Fruit fly (Drosophila melanogaster) whole organism, embryonic: ENCODE data around the gene Mrm2.

Source experiments
- Atf-2 ChIP-seq: fragments of 200-800 bp; sonication (Bioruptor generic); optimal IDR thresholded peaks from 2 replicates; lab custom pipeline; 2016; ENCODE audit warnings: missing biosample characterization, missing genetic modification characterization
- Atf3 ChIP-seq: fragments of 200-800 bp; sonication (Bioruptor generic); optimal IDR thresholded peaks from 3 replicates; lab custom pipeline; 2016; ENCODE audit warnings: missing biosample characterization, missing genetic modification characterization
- B-H2 ChIP-seq: fragments of 200-800 bp; sonication (Bioruptor generic); optimal IDR thresholded peaks from 2 replicates; lab custom pipeline; 2018; ENCODE audit warnings: missing biosample characterization, mild to moderate bottlenecking, missing genetic modification characterization
- CG10209 ChIP-seq: fragments of 200-800 bp; sonication (Bioruptor generic); optimal IDR thresholded peaks from 3 replicates; lab custom pipeline; 2017; ENCODE audit warnings: missing biosample characterization, mild to moderate bottlenecking, missing genetic modification characterization, missing genetic modification reagents
- CG10274 ChIP-seq: fragments of 200-800 bp; sonication (Bioruptor generic); optimal IDR thresholded peaks from 3 replicates; lab custom pipeline; 2017; ENCODE audit warnings: missing biosample characterization, mild to moderate bottlenecking, missing genetic modification characterization
- CG10431 ChIP-seq: fragments of 200-800 bp; sonication (Bioruptor generic); optimal IDR thresholded peaks from 3 replicates; lab custom pipeline; 2018; ENCODE audit warnings: missing biosample characterization, mild to moderate bottlenecking, missing genetic modification characterization
- CG10565 ChIP-seq: fragments of 200-800 bp; sonication (Bioruptor generic); optimal IDR thresholded peaks from 3 replicates; lab custom pipeline; 2016; ENCODE audit warnings: missing biosample characterization, mild to moderate bottlenecking, missing genetic modification characterization
- CG11093 ChIP-seq: fragments of 200-800 bp; sonication (Bioruptor generic); IDR thresholded peaks from 3 replicates; pipeline ENCODE4 v1.3.6; 2022; ENCODE audit warnings: missing biosample characterization, missing genetic modification characterization
- CG12071 ChIP-seq: fragments of 200-800 bp; sonication (Bioruptor generic); optimal IDR thresholded peaks from 3 replicates; lab custom pipeline; 2018; ENCODE audit warnings: missing biosample characterization, mild to moderate bottlenecking, missing genetic modification characterization
- CG12744 ChIP-seq: fragments of 200-800 bp; sonication (Bioruptor generic); optimal IDR thresholded peaks from 2 replicates; lab custom pipeline; 2016; ENCODE audit warnings: missing biosample characterization, missing genetic modification characterization
- CG14441 ChIP-seq: fragments of 200-800 bp; sonication (Bioruptor generic); IDR thresholded peaks from 2 replicates; pipeline ENCODE4 v1.3.6; 2022; ENCODE audit warnings: missing biosample characterization, missing genetic modification characterization
- CG15696 ChIP-seq: fragments of 200-800 bp; sonication (Bioruptor generic); optimal IDR thresholded peaks from 2 replicates; lab custom pipeline; 2019; ENCODE audit warnings: missing biosample characterization, mild to moderate bottlenecking, missing genetic modification characterization, moderate library complexity
- CG17361 ChIP-seq: fragments of 200-800 bp; sonication (Bioruptor generic); IDR thresholded peaks from 3 replicates; pipeline ENCODE4 v1.3.6; 2022; ENCODE audit warnings: missing biosample characterization, missing genetic modification characterization
- CG17829 ChIP-seq: fragments of 200-800 bp; optimal IDR thresholded peaks from 2 replicates; lab custom pipeline; 2019; ENCODE audit warnings: missing biosample characterization, mild to moderate bottlenecking, missing genetic modification characterization, moderate library complexity
- CG18262 ChIP-seq: fragments of 200-800 bp; optimal IDR thresholded peaks from 3 replicates; lab custom pipeline; 2019; ENCODE audit warnings: missing biosample characterization, mild to moderate bottlenecking, missing genetic modification characterization, moderate library complexity
- CG8281 ChIP-seq: fragments of 200-800 bp; sonication (Bioruptor generic); optimal IDR thresholded peaks from 2 replicates; lab custom pipeline; 2018; ENCODE audit warnings: missing biosample characterization, mild to moderate bottlenecking, missing genetic modification characterization, moderate library complexity
- CG8388 ChIP-seq: fragments of 200-800 bp; sonication (Bioruptor generic); optimal IDR thresholded peaks from 2 replicates; lab custom pipeline; 2019; ENCODE audit warnings: missing biosample characterization, mild to moderate bottlenecking, missing genetic modification characterization, moderate library complexity
- CG9817 ChIP-seq: fragments of 200-800 bp; sonication (Bioruptor generic); optimal IDR thresholded peaks from 2 replicates; lab custom pipeline; 2018; ENCODE audit warnings: missing biosample characterization, mild to moderate bottlenecking, missing genetic modification characterization, moderate library complexity
- CrebB ChIP-seq: fragments of 200-800 bp; sonication (Bioruptor generic); optimal IDR thresholded peaks from 3 replicates; lab custom pipeline; 2018; ENCODE audit warnings: missing biosample characterization, mild to moderate bottlenecking, missing genetic modification characterization
- Drgx ChIP-seq: fragments of 200-800 bp; sonication (Bioruptor generic); IDR thresholded peaks from 2 replicates; pipeline ENCODE4 v1.3.6; 2022; ENCODE audit warnings: missing biosample characterization, missing genetic modification characterization
- H15 ChIP-seq: fragments of 200-800 bp; sonication (Bioruptor generic); IDR thresholded peaks from 3 replicates; pipeline ENCODE4 v1.3.6; 2022; ENCODE audit warnings: missing biosample characterization, missing genetic modification characterization
- HHEX ChIP-seq: fragments of 200-800 bp; sonication (Bioruptor generic); optimal IDR thresholded peaks from 3 replicates; lab custom pipeline; 2017; ENCODE audit warnings: missing biosample characterization, mild to moderate bottlenecking, missing genetic modification characterization, missing genetic modification reagents
- HLH54F ChIP-seq: fragments of 200-800 bp; sonication (Bioruptor generic); optimal IDR thresholded peaks from 3 replicates; lab custom pipeline; 2016; ENCODE audit warnings: missing biosample characterization, missing genetic modification characterization
- Lim3 ChIP-seq: fragments of 200-800 bp; sonication (Bioruptor generic); IDR thresholded peaks from 2 replicates; pipeline ENCODE4 v1.3.6; 2022; ENCODE audit warnings: missing biosample characterization, missing genetic modification characterization
- Lpt ChIP-seq: fragments of >200 bp; optimal IDR thresholded peaks from 2 replicates; lab custom pipeline; 2018; ENCODE audit warnings: missing biosample characterization, missing genetic modification characterization
- MBD-R2 ChIP-seq: fragments of 200-800 bp; sonication (Bioruptor generic); IDR thresholded peaks from 2 replicates; pipeline ENCODE4 v1.3.6; 2022; ENCODE audit warnings: missing biosample characterization, missing genetic modification characterization
- MESR4 ChIP-seq: fragments of 200-800 bp; sonication (Bioruptor generic); optimal IDR thresholded peaks from 2 replicates; lab custom pipeline; 2018; ENCODE audit warnings: missing biosample characterization, mild to moderate bottlenecking, missing genetic modification characterization, moderate library complexity
- NC2β ChIP-seq: fragments of 200-800 bp; sonication (Bioruptor generic); optimal IDR thresholded peaks from 2 replicates; lab custom pipeline; 2016; ENCODE audit warnings: missing biosample characterization, missing genetic modification characterization
- NFAT ChIP-seq: fragments of 200-800 bp; sonication (Bioruptor generic); IDR thresholded peaks from 2 replicates; pipeline ENCODE4 v1.3.6; 2022; ENCODE audit warnings: missing biosample characterization, missing genetic modification characterization
- Poxn ChIP-seq: fragments of 200-800 bp; sonication (Bioruptor generic); IDR thresholded peaks from 2 replicates; pipeline ENCODE4 v1.3.6; 2022; ENCODE audit warnings: missing biosample characterization, missing genetic modification characterization
- Rx ChIP-seq: fragments of 200-800 bp; sonication (Bioruptor generic); IDR thresholded peaks from 2 replicates; pipeline ENCODE4 v1.3.6; 2022; ENCODE audit warnings: missing biosample characterization, missing genetic modification characterization
- Side ChIP-seq: fragments of 200-800 bp; sonication (Bioruptor generic); optimal IDR thresholded peaks from 2 replicates; lab custom pipeline; 2016; ENCODE audit warnings: missing biosample characterization, missing genetic modification characterization
- Vsx1 ChIP-seq: fragments of 200-800 bp; sonication (Bioruptor generic); optimal IDR thresholded peaks from 2 replicates; lab custom pipeline; 2017; ENCODE audit warnings: missing biosample characterization, mild to moderate bottlenecking, missing genetic modification characterization, missing genetic modification reagents
- ab ChIP-seq: fragments of 200-800 bp; sonication (Bioruptor generic); optimal IDR thresholded peaks from 2 replicates; lab custom pipeline; 2016; ENCODE audit warnings: missing biosample characterization, missing genetic modification characterization
- al ChIP-seq: fragments of 200-800 bp; sonication (Bioruptor generic); IDR thresholded peaks from 2 replicates; pipeline ENCODE4 v1.3.6; 2022; ENCODE audit warnings: missing biosample characterization, missing genetic modification characterization
- ci ChIP-seq: fragments of 200-800 bp; sonication (Bioruptor generic); IDR thresholded peaks from 3 replicates; pipeline ENCODE4 v1.3.6; 2022; ENCODE audit warnings: missing biosample characterization, missing genetic modification characterization
- da ChIP-seq: fragments of 200-800 bp; sonication (Bioruptor generic); optimal IDR thresholded peaks from 2 replicates; lab custom pipeline; 2016; ENCODE audit warnings: missing biosample characterization, missing genetic modification characterization
- dati ChIP-seq: fragments of 200-800 bp; sonication (Bioruptor generic); IDR thresholded peaks from 2 replicates; pipeline ENCODE4 v1.3.6; 2022; ENCODE audit warnings: missing biosample characterization, missing genetic modification characterization
- emc ChIP-seq: fragments of 200-800 bp; sonication (Bioruptor generic); optimal IDR thresholded peaks from 2 replicates; lab custom pipeline; 2016; ENCODE audit warnings: missing biosample characterization, missing genetic modification characterization
- esg ChIP-seq: fragments of 200-800 bp; sonication (Bioruptor generic); conservative IDR thresholded peaks from 2 replicates; pipeline ENCODE4 v1.3.6; 2022; ENCODE audit warnings: missing biosample characterization, missing genetic modification characterization
- fu2 ChIP-seq: fragments of 200-800 bp; sonication (Bioruptor generic); optimal IDR thresholded peaks from 2 replicates; lab custom pipeline; 2016; ENCODE audit warnings: missing biosample characterization, missing genetic modification characterization
- kah ChIP-seq: fragments of 200-800 bp; sonication (Bioruptor generic); optimal IDR thresholded peaks from 2 replicates; lab custom pipeline; 2018; ENCODE audit warnings: missing biosample characterization, mild to moderate bottlenecking, missing genetic modification characterization
- phol ChIP-seq: fragments of 200-800 bp; sonication (Bioruptor generic); optimal IDR thresholded peaks from 3 replicates; lab custom pipeline; 2018; ENCODE audit warnings: missing biosample characterization, mild to moderate bottlenecking, missing genetic modification characterization, moderate library complexity
- repo ChIP-seq: fragments of 200-800 bp; sonication (Bioruptor generic); optimal IDR thresholded peaks from 2 replicates; lab custom pipeline; 2016; ENCODE audit warnings: missing biosample characterization, missing genetic modification characterization
- rib ChIP-seq: fragments of 200-800 bp; sonication (Bioruptor generic); IDR thresholded peaks from 2 replicates; pipeline ENCODE4 v1.3.6; 2022; ENCODE audit warnings: missing biosample characterization, missing genetic modification characterization
- sd ChIP-seq: fragments of 200-800 bp; sonication (Bioruptor generic); optimal IDR thresholded peaks from 3 replicates; lab custom pipeline; 2018; ENCODE audit warnings: missing biosample characterization, mild to moderate bottlenecking, missing genetic modification characterization, moderate library complexity
- sens ChIP-seq: fragments of 200-800 bp; sonication (Bioruptor generic); peaks from one replicate; lab custom pipeline; 2016; ENCODE audit warnings: missing biosample characterization, missing genetic modification characterization
- seq ChIP-seq: fragments of 200-800 bp; sonication (Bioruptor generic); IDR thresholded peaks from 2 replicates; pipeline ENCODE4 v1.3.6; 2022; ENCODE audit warnings: missing biosample characterization, missing genetic modification characterization
- trh ChIP-seq: fragments of 200-800 bp; sonication (Bioruptor generic); optimal IDR thresholded peaks from 2 replicates; lab custom pipeline; 2016; ENCODE audit warnings: missing biosample characterization, missing genetic modification characterization
- tup ChIP-seq: fragments of 200-800 bp; sonication (Bioruptor generic); optimal IDR thresholded peaks from 2 replicates; lab custom pipeline; 2016; ENCODE audit warnings: missing biosample characterization, mild to moderate bottlenecking, missing genetic modification characterization, moderate library complexity
- twi ChIP-seq: fragments of 200-800 bp; optimal IDR thresholded peaks from 2 replicates; lab custom pipeline; 2019; ENCODE audit warnings: missing biosample characterization, mild to moderate bottlenecking, missing genetic modification characterization, moderate library complexity

Gene Mrm2

DNA sequence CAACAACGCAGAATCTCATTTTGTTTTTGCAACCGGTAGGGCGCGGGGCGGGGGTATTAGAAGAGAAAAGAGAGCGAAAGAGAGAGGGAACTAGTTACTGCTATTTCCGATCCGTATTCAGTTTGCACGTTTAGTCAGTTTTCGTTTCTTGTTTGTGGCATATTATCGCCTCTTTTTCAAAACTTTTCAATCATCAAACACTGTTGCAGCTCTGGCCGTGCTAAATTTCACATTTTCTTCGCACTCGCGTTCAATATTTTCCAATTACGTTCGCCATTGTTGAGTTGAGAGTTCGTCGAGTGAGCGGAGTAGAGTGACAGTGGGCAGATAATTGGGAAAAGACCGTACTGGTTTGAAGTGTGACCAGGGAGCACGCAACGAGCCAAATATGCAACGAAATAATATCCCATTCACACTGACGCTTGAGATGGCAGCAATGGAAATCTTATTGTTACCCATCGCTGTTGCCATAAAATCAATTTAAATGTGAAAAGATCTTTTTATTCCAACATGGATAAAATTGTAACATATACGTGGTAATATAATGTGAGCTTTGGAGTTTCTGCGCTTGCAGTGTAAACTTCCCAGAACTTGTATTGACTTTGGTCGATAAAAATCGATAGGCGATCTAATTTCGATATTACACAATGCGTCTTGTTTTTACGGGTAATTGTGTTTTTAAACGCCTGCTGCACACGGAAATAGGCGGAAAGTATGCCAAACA is at the start of gene Mrm2, which contains the start of gene Ire1 (continued):
- peak; percentile 71 for TF ChIP-seq CG18262
- no peak for TF ChIP-seq Lpt
- TF ChIP-seq NC2β (GFP tag; lab: Kevin White, UChicago): peak; percentile 91
- TF ChIP-seq esg: peak; percentile 75
- TF ChIP-seq Drgx: peak; percentile 42; the same call in 1 of the 2 replicates
- TF ChIP-seq CG10274 (GFP tag; lab: Kevin White, UChicago): no peak
- peak; percentile 49 for TF ChIP-seq CG8281 (tag; lab: Kevin White, UChicago)
- TF ChIP-seq MBD-R2 (GFP tag; lab: Robert Waterston, UW): peak; percentile 82
- no peak for TF ChIP-seq Lim3 (GFP tag; lab: Robert Waterston, UW)
- TF ChIP-seq twi (tag; lab: Kevin White, UChicago): peak; percentile 71
- peak; percentile 77; the same call in 2 of the 3 replicates for TF ChIP-seq CG11093 (GFP tag; lab: Robert Waterston, UW)
- peak; percentile 87 for TF ChIP-seq fu2
- TF ChIP-seq al (GFP tag; lab: Robert Waterston, UW): peak; percentile 79
- TF ChIP-seq kah (GFP tag; lab: Kevin White, UChicago): peak; percentile 38
- TF ChIP-seq CG17829 (tag; lab: Kevin White, UChicago): peak; percentile 85
- TF ChIP-seq CG12744: peak; percentile 79
- peak; percentile 62 for TF ChIP-seq sd (tag; lab: Kevin White, UChicago)
- TF ChIP-seq Poxn (GFP tag; lab: Robert Waterston, UW): no peak
- TF ChIP-seq CG17361: peak; percentile 88
- peak; percentile 55 for TF ChIP-seq CrebB (tag; lab: Kevin White, UChicago)
- TF ChIP-seq rib (GFP tag; lab: Robert Waterston, UW): peak; percentile 32; the same call in 1 of the 2 replicates
- peak; percentile 21; the same call in 1 of the 3 replicates for TF ChIP-seq H15 (GFP tag; lab: Robert Waterston, UW)
- TF ChIP-seq MESR4 (GFP tag; lab: Kevin White, UChicago): peak; percentile 92
- TF ChIP-seq CG9817 (tag; lab: Kevin White, UChicago): peak; percentile 90
- peak; percentile 87 for TF ChIP-seq ab (GFP tag; lab: Kevin White, UChicago)
- peak; percentile 84 for TF ChIP-seq Rx (GFP tag; lab: Robert Waterston, UW)
- peak; percentile 70 for TF ChIP-seq da
- TF ChIP-seq dati (GFP tag; lab: Robert Waterston, UW): no peak
- TF ChIP-seq HHEX (GFP tag; lab: Kevin White, UChicago): peak; percentile 53
- peak; percentile 91 for TF ChIP-seq phol (tag; lab: Kevin White, UChicago)
- TF ChIP-seq CG10209 (GFP tag; lab: Kevin White, UChicago): peak; percentile 67
- no peak for TF ChIP-seq CG10565 (GFP tag; lab: Kevin White, UChicago)
- peak; percentile 29; the same call in 1 of the 2 replicates for TF ChIP-seq seq
- peak; percentile 96 for TF ChIP-seq sens (GFP tag; lab: Kevin White, UChicago)
- TF ChIP-seq CG14441 (GFP tag; lab: Robert Waterston, UW): peak; percentile 80
- TF ChIP-seq repo (GFP tag; lab: Kevin White, UChicago): peak; percentile 75
- peak; percentile 82 for TF ChIP-seq Side (GFP tag; lab: Kevin White, UChicago)
- no peak for TF ChIP-seq CG12071 (GFP tag; lab: Kevin White, UChicago)
- peak; percentile 58 for TF ChIP-seq B-H2 (GFP tag; lab: Kevin White, UChicago)
- peak; percentile 69 for TF ChIP-seq CG8388 (GFP tag; lab: Kevin White, UChicago)
- TF ChIP-seq HLH54F (GFP tag; lab: Kevin White, UChicago): peak; percentile 92
- peak; percentile 83 for TF ChIP-seq Atf3 (GFP tag; lab: Kevin White, UChicago)
- TF ChIP-seq trh (GFP tag; lab: Kevin White, UChicago): no peak
- no peak for TF ChIP-seq tup (GFP tag; lab: Kevin White, UChicago)
- TF ChIP-seq Atf-2 (GFP tag; lab: Kevin White, UChicago): peak; percentile 84
- peak; percentile 79 for TF ChIP-seq CG15696 (tag; lab: Kevin White, UChicago)
- TF ChIP-seq NFAT: peak; percentile 81
- peak; percentile 14 for TF ChIP-seq CG10431 (GFP tag; lab: Kevin White, UChicago)
- peak; percentile 75 for TF ChIP-seq emc (GFP tag; lab: Kevin White, UChicago)
- no peak for TF ChIP-seq Vsx1 (GFP tag; lab: Kevin White, UChicago)
- TF ChIP-seq ci (GFP tag; lab: Robert Waterston, UW): no peak
